Worm (Caenorhabditis elegans) whole organism, L4 larva: ENCODE results near the gene Y56A3A.30.
"Not testable (repeated sequence)": the region's sequence is repeated elsewhere in the genome, so short reads cannot be mapped to it uniquely, and the experiment has no call there.

ENCODE experiments used
- F26F4.8 ChIP-seq: fragments of 200-800 bp; sonication (Bioruptor generic); conservative IDR thresholded peaks from 2 replicates; pipeline ENCODE4 v1.3.6; 2022; ENCODE audit warnings: missing genetic modification characterization, missing compliant biosample characterization
- F49E8.2 ChIP-seq: sonication (generic microtip); optimal IDR thresholded peaks from 2 replicates; lab custom pipeline; 2016; ENCODE audit warnings: missing compliant biosample characterization, mild to moderate bottlenecking, missing genetic modification characterization, borderline replicate concordance
- Y105C5A.15 ChIP-seq: fragments of 200-800 bp; sonication (Bioruptor generic); IDR thresholded peaks from 2 replicates; pipeline ENCODE4 v1.3.6; 2022; ENCODE audit warnings: missing genetic modification characterization, missing compliant biosample characterization
- Y48G9A.11 ChIP-seq: fragments of 200-800 bp; sonication (Bioruptor generic); IDR thresholded peaks from 2 replicates; pipeline ENCODE4 v1.3.6; 2022; ENCODE audit warnings: missing genetic modification reagents, missing genetic modification characterization, missing compliant biosample characterization
- aha-1 ChIP-seq: fragments of 150-350 bp; peaks from one replicate; lab custom pipeline; 2014; ENCODE audit warnings: missing biosample characterization, missing genetic modification characterization
- arid-1 ChIP-seq: fragments of 200-800 bp; sonication (Bioruptor generic); conservative IDR thresholded peaks from 2 replicates; pipeline ENCODE4 v1.3.6; 2022; ENCODE audit warnings: missing genetic modification reagents, missing genetic modification characterization, missing compliant biosample characterization
- ceh-44 ChIP-seq: fragments of 200-800 bp; sonication (Bioruptor generic); IDR thresholded peaks from 2 replicates; pipeline ENCODE4 v1.3.6; 2022; ENCODE audit warnings: missing genetic modification reagents, missing genetic modification characterization, missing compliant biosample characterization
- dmd-6 ChIP-seq: fragments of 200-800 bp; sonication (Bioruptor generic); IDR thresholded peaks from 2 replicates; pipeline ENCODE4 v1.3.6; 2022; ENCODE audit warnings: missing genetic modification reagents, missing genetic modification characterization, missing compliant biosample characterization
- dmd-8 ChIP-seq: fragments of 200-800 bp; sonication (Bioruptor generic); IDR thresholded peaks from 2 replicates; pipeline ENCODE4 v1.3.6; 2022; ENCODE audit warnings: missing genetic modification characterization, missing compliant biosample characterization
- dpl-1 ChIP-seq: fragments of 150-350 bp; optimal IDR thresholded peaks from 2 replicates; lab custom pipeline; 2014; ENCODE audit warnings: missing biosample characterization, missing genetic modification reagents, missing genetic modification characterization
- duxl-1 ChIP-seq: sonication (generic microtip); optimal IDR thresholded peaks from 2 replicates; lab custom pipeline; 2016; ENCODE audit warnings: mild to moderate bottlenecking, missing genetic modification characterization, moderate library complexity, missing compliant biosample characterization; ENCODE audit not compliant: poor library complexity
- dve-1 ChIP-seq: sonication (generic microtip); optimal IDR thresholded peaks from 2 replicates; lab custom pipeline; 2017; ENCODE audit warnings: antibody characterized with exemption, mild to moderate bottlenecking, missing genetic modification characterization, missing compliant biosample characterization; ENCODE audit not compliant: insufficient read depth
- egl-43 ChIP-seq: fragments of 200-800 bp; sonication (Bioruptor generic); IDR thresholded peaks from 2 replicates; pipeline ENCODE4 v1.3.6; 2022; ENCODE audit warnings: missing genetic modification reagents, missing genetic modification characterization, missing compliant biosample characterization
- hif-1 ChIP-seq, 2 experiments: sonication (generic microtip); optimal IDR thresholded peaks; 2 replicates each; lab custom pipeline; 2016 to 2017; ENCODE audit warnings: missing compliant biosample characterization in 2 of 2, missing genetic modification characterization in 2 of 2, missing genetic modification reagents in 2 of 2, missing genotype in 2 of 2, mild to moderate bottlenecking in 1 of 2
- hlh-30 ChIP-seq: sonication (generic microtip); optimal IDR thresholded peaks from 2 replicates; lab custom pipeline; 2017; ENCODE audit warnings: antibody characterized with exemption, mild to moderate bottlenecking, missing genetic modification characterization, missing compliant biosample characterization; ENCODE audit not compliant: insufficient read depth
- hmg-1.1 ChIP-seq: fragments of 200-800 bp; sonication (Bioruptor generic); IDR thresholded peaks from 2 replicates; pipeline ENCODE4 v1.3.6; 2022; ENCODE audit warnings: missing genetic modification reagents, missing genetic modification characterization, missing compliant biosample characterization
- lin-38 ChIP-seq: fragments of 200-800 bp; sonication (Bioruptor generic); IDR thresholded peaks from 2 replicates; pipeline ENCODE4 v1.3.6; 2022; ENCODE audit warnings: missing genetic modification reagents, missing genetic modification characterization, missing compliant biosample characterization
- lin-39 ChIP-seq: fragments of 150-350 bp; optimal IDR thresholded peaks from 2 replicates; lab custom pipeline; 2014; ENCODE audit warnings: missing biosample characterization, missing genetic modification reagents, missing genetic modification characterization
- madf-9 ChIP-seq: fragments of 200-800 bp; sonication (Bioruptor generic); conservative IDR thresholded peaks from 2 replicates; pipeline ENCODE4 v1.3.6; 2022; ENCODE audit warnings: missing genetic modification reagents, missing genetic modification characterization, missing compliant biosample characterization
- mdl-1 ChIP-seq, 2 experiments: fragments of 150-350 bp in 1 of 2; sonication (generic microtip) in 1 of 2; optimal IDR thresholded peaks; 2 replicates each; lab custom pipeline; 2014 to 2017; ENCODE audit warnings: missing biosample characterization in 2 of 2, missing genetic modification characterization in 2 of 2
- mes-2 ChIP-seq: sonication (generic microtip); optimal IDR thresholded peaks from 2 replicates; lab custom pipeline; 2016; ENCODE audit warnings: missing genotype, mild to moderate bottlenecking, missing genetic modification characterization, missing compliant biosample characterization; ENCODE audit not compliant: poor library complexity, severe bottlenecking
- mxl-2 ChIP-seq: fragments of 200-800 bp; sonication (Bioruptor generic); conservative IDR thresholded peaks from 2 replicates; pipeline ENCODE4 v1.3.6; 2022; ENCODE audit warnings: missing genetic modification reagents, missing genetic modification characterization, missing compliant biosample characterization
- nhr-10 ChIP-seq: fragments of 150-350 bp; optimal IDR thresholded peaks from 2 replicates; lab custom pipeline; 2014; ENCODE audit warnings: missing biosample characterization, missing genetic modification characterization
- nhr-111 ChIP-seq: fragments of 200-800 bp; sonication (Bioruptor generic); optimal IDR thresholded peaks from 2 replicates; lab custom pipeline; 2018; ENCODE audit warnings: mild to moderate bottlenecking, missing genetic modification characterization, missing compliant biosample characterization
- nhr-41 ChIP-seq: fragments of 200-800 bp; sonication (Bioruptor generic); IDR thresholded peaks from 2 replicates; pipeline ENCODE4 v1.3.6; 2022; ENCODE audit warnings: missing genetic modification reagents, missing genetic modification characterization, missing compliant biosample characterization
- pha-4 ChIP-seq, 2 experiments: fragments of 150-350 bp in 1 of 2; fragments of 200-800 bp in 1 of 2; sonication (Bioruptor generic) in 1 of 2; IDR thresholded peaks in 1 of 2; optimal IDR thresholded peaks in 1 of 2; 2 replicates each; pipeline versions ENCODE4 v1.3.6 to Lab custom; 2014 to 2022; ENCODE audit warnings: missing genetic modification characterization in 2 of 2, missing genetic modification reagents in 2 of 2, missing biosample characterization in 1 of 2, missing compliant biosample characterization in 1 of 2
- set-16 ChIP-seq: fragments of 200-800 bp; sonication (Bioruptor generic); IDR thresholded peaks from 2 replicates; pipeline ENCODE4 v1.3.6; 2022; ENCODE audit warnings: missing genetic modification reagents, missing genetic modification characterization, missing compliant biosample characterization
- snpc-1.2 ChIP-seq: fragments of 200-800 bp; sonication (Bioruptor generic); IDR thresholded peaks from 2 replicates; pipeline ENCODE4 v1.3.6; 2022; ENCODE audit warnings: missing genetic modification reagents, missing genetic modification characterization, missing compliant biosample characterization
- spr-1 ChIP-seq: sonication (generic microtip); optimal IDR thresholded peaks from 2 replicates; lab custom pipeline; 2016; ENCODE audit warnings: mild to moderate bottlenecking, missing genetic modification characterization, missing compliant biosample characterization
- unc-62 ChIP-seq, 3 experiments: fragments of 150-350 bp in 1 of 3; sonication (generic microtip); optimal IDR thresholded peaks in 2 of 3; peaks in 1 of 3; 1 replicate in 1 of 3; 2 replicates in 2 of 3; lab custom pipeline; 2014 to 2017; ENCODE audit warnings: missing biosample characterization in 3 of 3, missing genetic modification characterization in 3 of 3, missing genetic modification reagents in 3 of 3, missing genotype in 1 of 3
- vab-7 ChIP-seq: fragments of 200-800 bp; sonication (Bioruptor generic); IDR thresholded peaks from 2 replicates; pipeline ENCODE4 v1.3.6; 2022; ENCODE audit warnings: missing genetic modification reagents, missing genetic modification characterization, missing compliant biosample characterization
- zip-2 ChIP-seq: fragments of 150-350 bp; optimal IDR thresholded peaks from 2 replicates; lab custom pipeline; 2014; ENCODE audit warnings: missing biosample characterization, missing genetic modification characterization
- ztf-7 ChIP-seq: fragments of 150-350 bp; optimal IDR thresholded peaks from 2 replicates; lab custom pipeline; 2014; ENCODE audit warnings: missing biosample characterization, missing genetic modification characterization

Y56A3A.30 gene

DNA sequence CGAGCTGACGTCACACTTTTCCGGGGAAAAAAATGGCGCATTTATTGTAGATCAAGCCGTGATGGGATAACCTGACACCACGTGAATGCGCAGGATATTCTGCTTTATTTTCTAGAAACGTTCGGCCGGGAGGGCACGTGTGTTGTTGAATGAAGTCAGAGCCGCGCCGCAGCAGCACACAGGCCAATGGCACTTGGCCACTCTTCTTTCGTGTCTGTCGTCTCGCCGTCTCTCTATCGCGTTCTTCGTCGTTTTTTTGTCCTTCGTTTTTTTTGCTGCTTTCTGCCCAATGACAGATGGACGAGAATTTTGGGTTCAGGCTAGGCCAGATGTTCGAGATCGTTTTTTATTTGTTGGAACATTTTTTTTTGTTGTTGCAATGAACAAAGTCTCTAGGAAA lies 2.7 kb upstream of the Y56A3A.30 start (continued):
- peak; percentile 23 for TF ChIP-seq dve-1 (tag; lab: Kevin White, UChicago)
- no peak for TF ChIP-seq nhr-41 (GFP tag; lab: Robert Waterston, UW)
- no peak for TF ChIP-seq snpc-1.2 (GFP tag; lab: Robert Waterston, UW)
- no peak for TF ChIP-seq aha-1 (tag; lab: Kevin White, UChicago)

- no peak for TF ChIP-seq lin-38
- TF ChIP-seq aha-1 (tag; lab: Kevin White, UChicago), result peak; percentile 94
- TF ChIP-seq, all 104 proteins: peak for 1
Measured at ce11 chrIII:11980743-11981142, 1.9 kb upstream of the Y56A3A.30 start.

DNA sequence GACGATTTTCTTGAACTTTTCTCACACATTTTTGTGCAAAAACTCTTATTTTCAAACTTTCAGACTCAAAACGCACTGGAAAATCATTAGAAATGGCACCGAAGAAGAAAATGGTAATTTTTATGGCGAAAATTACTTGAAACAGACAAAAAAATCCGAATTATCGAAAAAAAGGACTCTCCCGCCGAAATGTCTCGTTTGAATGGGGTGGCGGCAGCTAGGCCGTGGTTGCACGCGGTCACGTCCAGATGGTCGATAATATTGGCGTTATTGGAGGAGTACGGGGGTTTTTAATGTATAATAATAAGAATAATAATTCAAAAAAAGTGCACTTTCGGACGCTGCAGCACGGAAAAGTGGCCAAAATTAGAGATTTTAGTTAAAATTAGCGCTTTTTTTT lies 4.5 kb downstream of the Y56A3A.30 start, which contains the start of gene Y56A3A.31:
Gene Y56A3A.31, plus strand, starts transcription at position 64 of the 400 bp plus-strand sequence.
- TF ChIP-seq dpl-1 (GFP tag; lab: Kevin White, UChicago) (peak; percentile 74), duxl-1 (tag; lab: Kevin White, UChicago) (no peak), hlh-30 (tag; lab: Kevin White, UChicago) (peak; percentile 14), mes-2 (tag; lab: Kevin White, UChicago) (peak; percentile 65), Y105C5A.15 (no peak)

DNA sequence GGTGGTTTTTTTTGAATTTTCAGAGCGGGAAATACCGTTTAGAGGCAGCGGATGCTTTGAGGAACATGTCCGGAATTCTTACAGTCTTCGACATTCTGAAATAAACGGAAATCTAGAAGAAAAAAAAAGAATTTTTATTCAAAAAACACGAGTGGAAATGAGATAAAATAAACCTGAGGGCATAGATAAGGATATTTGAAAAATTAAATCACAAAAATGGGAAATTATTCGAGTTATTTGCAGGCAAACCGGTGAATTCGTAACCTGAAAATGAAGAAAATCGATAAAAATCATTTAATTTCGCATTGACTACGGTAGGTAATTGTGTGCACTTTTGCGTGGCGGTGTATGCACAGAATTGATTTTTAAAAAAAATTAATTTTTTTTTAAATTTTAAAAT lies 4.9 kb downstream of the Y56A3A.30 start, which contains the start of gene ung-1:
Gene ung-1, minus strand, starts transcription at position 101 of the 400 bp plus-strand sequence.
- TF ChIP-seq nhr-10 (no peak), Y48G9A.11 (GFP tag; lab: Robert Waterston, UW) (no peak), lin-39 (tag; lab: Kevin White, UChicago) (no peak), spr-1 (tag; lab: Kevin White, UChicago) (no peak), F49E8.2 (tag; lab: Kevin White, UChicago) (no peak), mxl-2 (no peak)
- TF ChIP-seq, all 104 proteins: peak for 0

- peak in 1 of 2 experiments; percentile 33 for TF ChIP-seq unc-62 (GFP tag; optimal IDR thresholded peaks at IDR 0.05 in 1 of 2; lab: Kevin White, UChicago)
- TF ChIP-seq unc-62 (tag; optimal IDR thresholded peaks at IDR 0.05; lab: Kevin White, UChicago), result no peak
- TF ChIP-seq F26F4.8 (GFP tag; lab: Robert Waterston, UW), result no peak
- TF ChIP-seq hif-1 (tag; optimal IDR thresholded peaks at IDR 0.05; lab: Kevin White, UChicago), result no peak
- TF ChIP-seq zip-2 (tag; lab: Kevin White, UChicago), result no peak
- no peak for TF ChIP-seq mdl-1 (tag; optimal IDR thresholded peaks at IDR 0.05; lab: Kevin White, UChicago)
- no peak for TF ChIP-seq ztf-7 (tag; lab: Kevin White, UChicago)
- no peak for TF ChIP-seq nhr-111
- TF ChIP-seq dmd-8, result no peak
Measured at ce11 chrIII:11971342-11971741, 7.5 kb downstream of the Y56A3A.30 start, which contains the start of gene Y56A3A.28. TSS of gene Y56A3A.28 (minus strand) at chrIII:11971374.

DNA sequence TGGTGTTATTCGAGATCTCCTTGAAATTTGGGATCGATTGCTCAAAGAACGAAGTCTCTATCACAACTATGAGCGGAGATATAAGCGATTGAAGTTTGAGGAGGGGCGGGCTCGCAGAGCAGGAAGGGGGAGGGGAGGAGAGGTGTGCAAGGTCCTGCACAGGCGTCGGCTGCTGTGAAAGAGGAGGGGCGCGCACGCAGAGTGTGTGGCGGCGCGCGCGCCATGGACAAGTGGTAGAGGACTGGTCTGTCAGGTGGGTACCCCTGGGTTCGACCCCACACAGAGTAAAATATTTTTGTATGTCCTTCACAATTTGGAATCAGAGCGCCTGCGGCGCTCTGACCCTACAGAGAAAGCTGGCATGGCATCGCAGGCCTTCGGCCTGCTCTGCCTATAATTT lies 11.8 kb downstream of the Y56A3A.30 start:
- TF ChIP-seq egl-43 (GFP tag; lab: Robert Waterston, UW), result 0 out of 2 replicates have a peak, but pooled peaks have one; percentile 12
- 0 out of 2 replicates have a peak, but pooled peaks have one; percentile 30 for TF ChIP-seq arid-1 (GFP tag; lab: Robert Waterston, UW)
- TF ChIP-seq ceh-44 (GFP tag; lab: Robert Waterston, UW), result 0 out of 2 replicates have a peak, but pooled peaks have one; percentile 52
- peak; percentile 59 for TF ChIP-seq hmg-1.1
- TF ChIP-seq pha-4 (GFP tag; IDR thresholded peaks at IDR 0.05; lab: Robert Waterston, UW), result peak; percentile 9; the same call in 1 of the 2 replicates
- TF ChIP-seq pha-4 (tag; optimal IDR thresholded peaks at IDR 0.05; lab: Kevin White, UChicago), result not testable (repeated sequence)
- TF ChIP-seq set-16, result peak; percentile 97
- 0 out of 2 replicates have a peak, but pooled peaks have one; percentile 20 for TF ChIP-seq vab-7 (GFP tag; lab: Robert Waterston, UW)
- peak; percentile 10; the same call in 1 of the 2 replicates for TF ChIP-seq dmd-6 (GFP tag; lab: Robert Waterston, UW)
- peak; percentile 61; the same call in 1 of the 2 replicates for TF ChIP-seq snpc-1.2 (GFP tag; lab: Robert Waterston, UW)
- peak; percentile 66 for TF ChIP-seq lin-38
- TF ChIP-seq madf-9 (GFP tag; lab: Robert Waterston, UW), result peak; percentile 35; the same call in 1 of the 2 replicates
